Worm (Caenorhabditis elegans): ENCODE results near the gene F11C1.10.

F11C1.10 gene

DNA sequence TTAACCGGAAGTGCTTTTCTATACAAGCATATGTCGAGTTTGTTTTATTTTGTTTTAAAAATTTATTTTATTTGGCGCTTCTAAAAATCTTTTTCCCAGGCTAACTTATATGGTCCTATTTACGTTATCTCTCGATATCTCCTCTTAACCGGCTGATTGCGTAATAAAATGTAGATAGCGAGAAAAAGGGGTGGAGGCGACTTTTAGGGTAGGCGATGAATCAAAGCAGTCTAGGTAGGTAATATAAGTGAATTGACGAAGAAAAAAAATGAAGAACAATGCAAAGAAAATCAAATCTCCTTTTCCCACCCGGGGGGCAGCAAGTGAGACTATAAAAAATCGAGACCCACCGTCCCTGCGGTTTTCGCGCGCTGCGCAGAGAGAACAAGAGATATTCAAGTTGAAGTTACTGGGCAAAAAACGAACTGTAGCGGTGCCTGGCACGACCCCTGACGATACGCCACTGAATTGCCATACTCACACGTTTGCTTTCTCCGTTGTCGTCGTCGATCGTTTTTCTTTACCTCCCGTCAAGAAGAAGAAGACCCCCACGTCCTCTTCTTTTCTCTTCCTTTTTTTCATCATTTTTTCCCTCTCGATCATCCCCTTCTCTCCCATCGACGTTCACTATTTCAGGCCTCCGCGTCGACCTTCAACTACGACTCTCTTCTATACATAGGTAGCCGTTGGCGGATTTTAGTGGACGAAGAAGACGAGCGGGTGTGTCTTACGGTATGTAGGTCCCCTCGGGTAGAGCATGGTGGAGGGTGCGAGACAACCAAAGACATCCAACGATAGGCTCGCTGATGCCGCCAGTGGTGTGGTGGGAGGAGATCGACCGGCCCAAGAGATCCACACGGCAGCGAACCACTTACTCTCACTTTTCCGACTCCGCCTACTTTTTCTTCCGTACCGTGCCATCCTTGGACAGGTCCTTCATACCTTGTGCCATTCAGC is 31.3 kb downstream of the F11C1.10 start, which contains the start of gene nhr-25 (continued):
- no peak for TF ChIP-seq isw-1 (GFP tag; IDR thresholded peaks at IDR 0.05)
- no peak for TF ChIP-seq dpl-1 (GFP tag; optimal IDR thresholded peaks at IDR 0.05)
- peak in 1 of 2 experiments; percentile 18 for TF ChIP-seq mdl-1 (tag; optimal IDR thresholded peaks at IDR 0.05)
- no peak for TF ChIP-seq Y116A8C.19 (tag; optimal IDR thresholded peaks at IDR 0.05; ENCODE audit: borderline replicate concordance)
- TF ChIP-seq lsy-2 (tag; optimal IDR thresholded peaks at IDR 0.05), result peak in 1 of 2 experiments; percentile 13
- no peak for TF ChIP-seq unc-62 (GFP tag; optimal IDR thresholded peaks at IDR 0.05)
- no peak for TF ChIP-seq ztf-4 (tag; optimal IDR thresholded peaks at IDR 0.05)
- TF ChIP-seq dsc-1 (tag; optimal IDR thresholded peaks at IDR 0.05), result no peak
- no peak for TF ChIP-seq alr-1 (tag; optimal IDR thresholded peaks at IDR 0.05; ENCODE audit: borderline replicate concordance)
- peak; percentile 19 for TF ChIP-seq tbx-2 (tag; optimal IDR thresholded peaks at IDR 0.05)
- TF ChIP-seq nhr-71 (tag; optimal IDR thresholded peaks at IDR 0.05), result peak; percentile 77
- no peak for TF ChIP-seq fkh-10 (GFP tag; optimal IDR thresholded peaks at IDR 0.05)
- TF ChIP-seq zag-1 (tag; optimal IDR thresholded peaks at IDR 0.05), result no peak
- TF ChIP-seq unc-98 (GFP tag; IDR thresholded peaks at IDR 0.05), result no peak
- TF ChIP-seq sox-4 (tag; optimal IDR thresholded peaks at IDR 0.05), result no peak
- peak; percentile 73 for TF ChIP-seq nhr-20 (tag; optimal IDR thresholded peaks at IDR 0.05)
- no peak for TF ChIP-seq nhr-28 (tag; optimal IDR thresholded peaks at IDR 0.05)
- TF ChIP-seq nhr-11 (tag; optimal IDR thresholded peaks at IDR 0.05), result no peak
- TF ChIP-seq lin-35 (GFP tag; optimal IDR thresholded peaks at IDR 0.05), result no peak
- no peak for TF ChIP-seq C16A3.4 (tag; optimal IDR thresholded peaks at IDR 0.05)
- no peak for TF ChIP-seq hlh-4 (tag; optimal IDR thresholded peaks at IDR 0.05)
- no peak for TF ChIP-seq nhr-76 (tag; optimal IDR thresholded peaks at IDR 0.05)
- TF ChIP-seq nhr-12 (tag; optimal IDR thresholded peaks at IDR 0.05), result no peak
- no peak for TF ChIP-seq xbp-1 (tag; optimal IDR thresholded peaks at IDR 0.05)
- no peak for TF ChIP-seq ces-1 (GFP tag; optimal IDR thresholded peaks at IDR 0.05)
- TF ChIP-seq hpl-2 (GFP tag; optimal IDR thresholded peaks at IDR 0.05), result no peak
- TF ChIP-seq egl-27 (tag; optimal IDR thresholded peaks at IDR 0.05), result no peak
- no peak for TF ChIP-seq egl-13 (tag; optimal IDR thresholded peaks at IDR 0.05)
- TF ChIP-seq grh-1 (GFP tag; IDR thresholded peaks at IDR 0.05), result peak; percentile 68
- no peak for TF ChIP-seq unc-30 (tag; optimal IDR thresholded peaks at IDR 0.05)
- no peak for TF ChIP-seq lin-39 (tag; optimal IDR thresholded peaks at IDR 0.05)
- peak; percentile 84 for TF ChIP-seq lin-14 (GFP tag; optimal IDR thresholded peaks at IDR 0.05)
- TF ChIP-seq ceh-63 (GFP tag; optimal IDR thresholded peaks at IDR 0.05), result no peak
- peak; percentile 15 for TF ChIP-seq swsn-7 (tag; optimal IDR thresholded peaks at IDR 0.05)
- peak; percentile 88 for TF ChIP-seq blmp-1 (tag; optimal IDR thresholded peaks at IDR 0.05)
- TF ChIP-seq C34B4.2 (tag; optimal IDR thresholded peaks at IDR 0.05), result no peak
- no peak for TF ChIP-seq sup-37 (GFP tag; optimal IDR thresholded peaks at IDR 0.05)
- TF ChIP-seq fkh-8 (tag; optimal IDR thresholded peaks at IDR 0.05), result no peak
- TF ChIP-seq nhr-90 (tag; optimal IDR thresholded peaks at IDR 0.05; ENCODE audit: poor library complexity), result peak; percentile 55
- no peak for TF ChIP-seq snpc-4 (tag; optimal IDR thresholded peaks at IDR 0.05)
- no peak for TF ChIP-seq mab-9 (GFP tag; IDR thresholded peaks at IDR 0.05)
- TF ChIP-seq elt-3 (tag; optimal IDR thresholded peaks at IDR 0.05), result peak in 3 of 6 experiments; percentile 20 to 42 (median 22)
- TF ChIP-seq rnt-1 (tag; optimal IDR thresholded peaks at IDR 0.05), result no peak
- TF ChIP-seq lir-3 (tag; optimal IDR thresholded peaks at IDR 0.05; ENCODE audit: poor library complexity), result no peak
- no peak for TF ChIP-seq ceh-82 (tag; optimal IDR thresholded peaks at IDR 0.05)
- TF ChIP-seq pax-3 (tag; optimal IDR thresholded peaks at IDR 0.05), result no peak
- no peak for TF ChIP-seq zip-4 (GFP tag; optimal IDR thresholded peaks at IDR 0.05)
- no peak for TF ChIP-seq nhr-84 (tag; optimal IDR thresholded peaks at IDR 0.05)
- no peak for TF ChIP-seq skn-1 (tag; optimal IDR thresholded peaks at IDR 0.05)
- no peak for TF ChIP-seq nhr-237 (tag; optimal IDR thresholded peaks at IDR 0.05)

All from whole organism, L1 larva.